Worm (Caenorhabditis elegans) whole organism, L4 larva: ENCODE measurements around the gene C03G6.21.

Source experiments
- D1046.2 ChIP-seq: fragments of 200-800 bp; sonication (Bioruptor generic); IDR thresholded peaks from 2 replicates; pipeline ENCODE4 v1.3.6; 2022; ENCODE audit warnings: missing genetic modification characterization, missing compliant biosample characterization
- F10B5.3 ChIP-seq: sonication (generic microtip); optimal IDR thresholded peaks from 2 replicates; lab custom pipeline; 2016; ENCODE audit warnings: mild to moderate bottlenecking, missing genetic modification characterization, missing compliant biosample characterization
- F37D6.2 ChIP-seq: sonication (generic microtip); optimal IDR thresholded peaks from 2 replicates; lab custom pipeline; 2016; ENCODE audit warnings: mild to moderate bottlenecking, missing genetic modification characterization, missing compliant biosample characterization
- F49E8.2 ChIP-seq: sonication (generic microtip); optimal IDR thresholded peaks from 2 replicates; lab custom pipeline; 2016; ENCODE audit warnings: missing compliant biosample characterization, mild to moderate bottlenecking, missing genetic modification characterization, borderline replicate concordance
- R02D3.7 ChIP-seq: fragments of 150-350 bp; sonication (generic microtip); optimal IDR thresholded peaks from 3 replicates; lab custom pipeline; 2014; ENCODE audit warnings: missing biosample characterization, missing genetic modification characterization
- Y48G9A.11 ChIP-seq: fragments of 200-800 bp; sonication (Bioruptor generic); IDR thresholded peaks from 2 replicates; pipeline ENCODE4 v1.3.6; 2022; ENCODE audit warnings: missing genetic modification reagents, missing genetic modification characterization, missing compliant biosample characterization
- aly-2 ChIP-seq: sonication (generic microtip); optimal IDR thresholded peaks from 2 replicates; lab custom pipeline; 2018; ENCODE audit warnings: missing biosample characterization, missing genetic modification characterization
- ama-1 ChIP-seq: fragments of 150-350 bp; optimal IDR thresholded peaks from 2 replicates; lab custom pipeline; 2014; ENCODE audit warnings: inconsistent platforms, mixed read lengths
- cey-2 ChIP-seq: sonication (generic microtip); optimal IDR thresholded peaks from 3 replicates; lab custom pipeline; 2017; ENCODE audit warnings: missing genetic modification characterization, mild to moderate bottlenecking, missing compliant biosample characterization, antibody characterized with exemption, borderline replicate concordance; ENCODE audit not compliant: insufficient read depth
- ctbp-1 ChIP-seq: fragments of 200-800 bp; sonication (Bioruptor generic); IDR thresholded peaks from 2 replicates; pipeline ENCODE4 v1.3.6; 2022; ENCODE audit warnings: missing genetic modification reagents, missing genetic modification characterization, missing compliant biosample characterization
- daf-16 ChIP-seq, 3 experiments: sonication (generic microtip); optimal IDR thresholded peaks; 2 replicates each; lab custom pipeline; 2016 to 2017; ENCODE audit warnings: missing genetic modification characterization in 3 of 3, missing genetic modification reagents in 3 of 3, mild to moderate bottlenecking in 2 of 3, missing compliant biosample characterization in 2 of 3, missing biosample characterization in 1 of 3, moderate library complexity in 1 of 3
- dmd-6 ChIP-seq: fragments of 200-800 bp; sonication (Bioruptor generic); IDR thresholded peaks from 2 replicates; pipeline ENCODE4 v1.3.6; 2022; ENCODE audit warnings: missing genetic modification reagents, missing genetic modification characterization, missing compliant biosample characterization
- dmd-9 ChIP-seq: fragments of 200-800 bp; sonication (Bioruptor generic); IDR thresholded peaks from 2 replicates; pipeline ENCODE4 v1.3.6; 2022; ENCODE audit warnings: missing genetic modification reagents, missing genetic modification characterization, missing compliant biosample characterization
- dpl-1 ChIP-seq: fragments of 150-350 bp; optimal IDR thresholded peaks from 2 replicates; lab custom pipeline; 2014; ENCODE audit warnings: missing biosample characterization, missing genetic modification reagents, missing genetic modification characterization
- dve-1 ChIP-seq: sonication (generic microtip); optimal IDR thresholded peaks from 2 replicates; lab custom pipeline; 2017; ENCODE audit warnings: antibody characterized with exemption, mild to moderate bottlenecking, missing genetic modification characterization, missing compliant biosample characterization; ENCODE audit not compliant: insufficient read depth
- hlh-30 ChIP-seq: sonication (generic microtip); optimal IDR thresholded peaks from 2 replicates; lab custom pipeline; 2017; ENCODE audit warnings: antibody characterized with exemption, mild to moderate bottlenecking, missing genetic modification characterization, missing compliant biosample characterization; ENCODE audit not compliant: insufficient read depth
- lin-13 ChIP-seq: fragments of 150-350 bp; optimal IDR thresholded peaks from 2 replicates; lab custom pipeline; 2014; ENCODE audit warnings: missing biosample characterization, missing genetic modification reagents, missing genetic modification characterization
- lin-15B ChIP-seq: fragments of 150-350 bp; sonication (generic microtip); optimal IDR thresholded peaks from 3 replicates; lab custom pipeline; 2014; ENCODE audit warnings: missing biosample characterization, missing genetic modification characterization
- lsy-2 ChIP-seq, 2 experiments: fragments of 150-350 bp in 1 of 2; sonication (generic microtip) in 1 of 2; optimal IDR thresholded peaks; 2 replicates each; lab custom pipeline; 2014 to 2017; ENCODE audit warnings: missing biosample characterization in 2 of 2, missing genetic modification characterization in 2 of 2
- madf-9 ChIP-seq: fragments of 200-800 bp; sonication (Bioruptor generic); conservative IDR thresholded peaks from 2 replicates; pipeline ENCODE4 v1.3.6; 2022; ENCODE audit warnings: missing genetic modification reagents, missing genetic modification characterization, missing compliant biosample characterization
- mxl-2 ChIP-seq: fragments of 200-800 bp; sonication (Bioruptor generic); conservative IDR thresholded peaks from 2 replicates; pipeline ENCODE4 v1.3.6; 2022; ENCODE audit warnings: missing genetic modification reagents, missing genetic modification characterization, missing compliant biosample characterization
- mxl-3 ChIP-seq: fragments of 200-800 bp; sonication (Bioruptor generic); optimal IDR thresholded peaks from 2 replicates; lab custom pipeline; 2018; ENCODE audit warnings: mild to moderate bottlenecking, missing genetic modification characterization, missing compliant biosample characterization
- nhr-237 ChIP-seq: sonication (generic microtip); optimal IDR thresholded peaks from 2 replicates; lab custom pipeline; 2017; ENCODE audit warnings: missing biosample characterization, missing genetic modification characterization
- nhr-25 ChIP-seq: sonication (generic microtip); optimal IDR thresholded peaks from 2 replicates; lab custom pipeline; 2017; ENCODE audit warnings: missing genetic modification characterization, mild to moderate bottlenecking, missing compliant biosample characterization, antibody characterized with exemption, moderate library complexity, borderline replicate concordance; ENCODE audit not compliant: insufficient read depth
- nhr-28 ChIP-seq: fragments of 150-350 bp; optimal IDR thresholded peaks from 2 replicates; lab custom pipeline; 2014; ENCODE audit warnings: missing biosample characterization, missing genetic modification characterization
- pqm-1 ChIP-seq: sonication (generic microtip); optimal IDR thresholded peaks from 2 replicates; lab custom pipeline; 2017; ENCODE audit warnings: missing biosample characterization, missing genetic modification characterization
- sdz-12 ChIP-seq: fragments of 200-800 bp; sonication (Bioruptor generic); optimal IDR thresholded peaks from 2 replicates; lab custom pipeline; 2018; ENCODE audit warnings: mild to moderate bottlenecking, missing genetic modification characterization, missing compliant biosample characterization
- spr-1 ChIP-seq: sonication (generic microtip); optimal IDR thresholded peaks from 2 replicates; lab custom pipeline; 2016; ENCODE audit warnings: mild to moderate bottlenecking, missing genetic modification characterization, missing compliant biosample characterization
- spr-3 ChIP-seq: fragments of 200-800 bp; sonication (Bioruptor generic); optimal IDR thresholded peaks from 2 replicates; lab custom pipeline; 2018; ENCODE audit warnings: mild to moderate bottlenecking, missing genetic modification characterization, missing compliant biosample characterization
- unc-130 ChIP-seq: sonication (generic microtip); optimal IDR thresholded peaks from 2 replicates; lab custom pipeline; 2016; ENCODE audit warnings: missing genetic modification reagents, missing genetic modification characterization, missing compliant biosample characterization
- unc-62 ChIP-seq, 3 experiments: fragments of 150-350 bp in 1 of 3; sonication (generic microtip); optimal IDR thresholded peaks in 2 of 3; peaks in 1 of 3; 1 replicate in 1 of 3; 2 replicates in 2 of 3; lab custom pipeline; 2014 to 2017; ENCODE audit warnings: missing biosample characterization in 3 of 3, missing genetic modification characterization in 3 of 3, missing genetic modification reagents in 3 of 3, missing genotype in 1 of 3
- zag-1 ChIP-seq: fragments of 150-350 bp; optimal IDR thresholded peaks from 2 replicates; lab custom pipeline; 2014; ENCODE audit warnings: missing biosample characterization, missing genetic modification characterization
- zip-2 ChIP-seq: fragments of 150-350 bp; optimal IDR thresholded peaks from 2 replicates; lab custom pipeline; 2014; ENCODE audit warnings: missing biosample characterization, missing genetic modification characterization

The C03G6.21 gene

ce11 chrV:7399202-7399601 is 42.6 kb upstream of the C03G6.21 start, which contains the start of gene gst-41:
gst-41 (minus strand) TSS chrV:7399302.
- no peak for TF ChIP-seq R02D3.7 (tag; lab: Kevin White, UChicago)
- no peak for TF ChIP-seq F10B5.3 (tag; lab: Kevin White, UChicago)

- TF ChIP-seq zip-2 (no peak), unc-62 (GFP tag; optimal IDR thresholded peaks at IDR 0.05 in 1 of 2; lab: Kevin White, UChicago) (peak in 1 of 2 experiments; percentile 2), unc-62 (tag; optimal IDR thresholded peaks at IDR 0.05; lab: Kevin White, UChicago) (no peak)
These were observed 38.8 kb upstream of the C03G6.21 start, which contains the start of gene srx-9 for ce11 chrV:7395359-7395758. srx-9 (minus strand) TSS chrV:7395459.

- peak; percentile 77 for TF ChIP-seq pqm-1
- peak; percentile 26 for TF ChIP-seq nhr-28 (tag; lab: Kevin White, UChicago)
- no peak for TF ChIP-seq daf-16 (GFP tag; optimal IDR thresholded peaks at IDR 0.05; lab: Kevin White, UChicago)
- peak; percentile 59 for TF ChIP-seq daf-16 (tag; optimal IDR thresholded peaks at IDR 0.05; lab: Kevin White, UChicago)
- peak; percentile 24 for TF ChIP-seq dve-1 (tag; lab: Kevin White, UChicago)
- TF ChIP-seq spr-3: no peak
These were observed 35.3 kb upstream of the C03G6.21 start, which contains the start of gene fbxa-105 for ce11 chrV:7391933-7392332. fbxa-105 (minus strand) TSS chrV:7392029.

ce11 chrV:7389771-7390170 is 33.2 kb upstream of the C03G6.21 start, which contains the start of gene C02H6.1:
C02H6.1 (minus strand) TSS chrV:7389871.
- no peak for TF ChIP-seq lin-13 (GFP tag; lab: Kevin White, UChicago)
- no peak for TF ChIP-seq Y48G9A.11 (GFP tag; lab: Robert Waterston, UW)
- TF ChIP-seq ctbp-1 (GFP tag; lab: Robert Waterston, UW): no peak
- TF ChIP-seq zag-1 (tag; lab: Kevin White, UChicago): no peak
- TF ChIP-seq mxl-2 (GFP tag; lab: Robert Waterston, UW): no peak
- no peak for TF ChIP-seq mxl-3 (GFP tag; lab: Kevin White, UChicago)
- TF ChIP-seq cey-2 (tag; lab: Kevin White, UChicago): no peak
- TF ChIP-seq dmd-9 (GFP tag; lab: Robert Waterston, UW): no peak
- TF ChIP-seq sdz-12 (GFP tag; lab: Kevin White, UChicago): no peak
- TF ChIP-seq spr-1 (tag; lab: Kevin White, UChicago): no peak
- no peak for TF ChIP-seq F49E8.2 (tag; lab: Kevin White, UChicago)
- no peak for TF ChIP-seq lin-15B (tag; lab: Kevin White, UChicago)
- no peak for TF ChIP-seq dpl-1 (GFP tag; lab: Kevin White, UChicago)
- TF ChIP-seq D1046.2: no peak
- TF ChIP-seq nhr-25: no peak
- no peak for TF ChIP-seq nhr-237 (tag; lab: Kevin White, UChicago)
- TF ChIP-seq F37D6.2: no peak
- TF ChIP-seq madf-9 (GFP tag; lab: Robert Waterston, UW): no peak
- no peak for TF ChIP-seq unc-130 (GFP tag; lab: Kevin White, UChicago)
- TF ChIP-seq dmd-6 (GFP tag; lab: Robert Waterston, UW): no peak
- TF ChIP-seq, all 104 proteins: peak for 0

ce11 chrV:7387755-7388154 is 31.2 kb upstream of the C03G6.21 start, which contains the start of gene C02H6.3:
C02H6.3 (minus strand) TSS chrV:7387855.
- TF ChIP-seq hlh-30 (tag; lab: Kevin White, UChicago) (no peak), aly-2 (tag; lab: Kevin White, UChicago) (no peak), lsy-2 (tag; optimal IDR thresholded peaks at IDR 0.05; lab: Kevin White, UChicago) (no peak), ama-1 (lab: Kevin White, UChicago) (no peak), dmd-6 (GFP tag; lab: Robert Waterston, UW) (no peak)
